Worm (Caenorhabditis elegans): ENCODE measurements around the gene C05G5.2.
A peak's percentile ranks its signal among the peaks of the same experiment; 100 is the strongest.

Gene C05G5.2

DNA sequence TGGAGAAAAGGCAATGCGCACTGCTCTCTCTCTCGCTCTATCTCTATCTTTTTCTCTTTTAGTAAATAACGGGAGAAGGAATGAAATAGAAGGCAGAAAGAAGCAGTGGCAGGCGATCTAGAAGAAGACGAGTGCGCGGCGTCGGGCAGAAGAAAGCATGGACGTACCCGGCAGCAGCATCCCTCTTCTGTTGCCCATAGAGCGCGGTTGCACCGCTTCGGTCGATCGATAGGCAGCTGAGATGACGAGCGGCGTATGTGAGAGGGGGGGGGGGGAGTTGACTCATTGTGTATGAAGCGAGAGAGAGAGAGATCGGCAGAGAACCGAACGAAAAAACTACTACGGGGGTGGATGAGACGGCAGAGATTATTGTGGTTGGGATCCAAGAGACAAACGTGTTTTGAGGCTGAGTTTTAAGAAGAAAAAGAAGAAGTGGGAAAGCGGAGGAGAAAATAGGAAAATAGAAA is 38.9 kb upstream of the C05G5.2 start:
- TF ChIP-seq ztf-11 (tag; optimal IDR thresholded peaks at IDR 0.05): no peak
- no peak for TF ChIP-seq ama-1 (optimal IDR thresholded peaks at IDR 0.05)
- no peak for TF ChIP-seq eor-1 (tag; optimal IDR thresholded peaks at IDR 0.05)
- TF ChIP-seq elt-1 (tag; optimal IDR thresholded peaks at IDR 0.05): peak; percentile 61
- TF ChIP-seq egl-27 (tag; optimal IDR thresholded peaks at IDR 0.05): peak; percentile 84
- TF ChIP-seq nfya-1 (tag; optimal IDR thresholded peaks at IDR 0.05; ENCODE audit: insufficient read depth): peak; percentile 95
- TF ChIP-seq ztf-4 (tag; optimal IDR thresholded peaks at IDR 0.05): peak; percentile 21
- no peak for TF ChIP-seq aly-2 (tag; optimal IDR thresholded peaks at IDR 0.05)
- TF ChIP-seq nhr-23 (tag; optimal IDR thresholded peaks at IDR 0.05): peak; percentile 72
- TF ChIP-seq nhr-77 (tag; optimal IDR thresholded peaks at IDR 0.05): peak; percentile 30
- TF ChIP-seq nhr-28 (tag; optimal IDR thresholded peaks at IDR 0.05): no peak
- peak; percentile 90 for TF ChIP-seq snpc-4 (tag; optimal IDR thresholded peaks at IDR 0.05)
- peak; percentile 72 for TF ChIP-seq mdl-1 (tag; optimal IDR thresholded peaks at IDR 0.05)
- TF ChIP-seq nhr-237 (tag; optimal IDR thresholded peaks at IDR 0.05): no peak
- peak; percentile 89 for TF ChIP-seq lsy-12 (tag; optimal IDR thresholded peaks at IDR 0.05)
- TF ChIP-seq fkh-2 (tag; optimal IDR thresholded peaks at IDR 0.05): no peak
- TF ChIP-seq mml-1 (tag; optimal IDR thresholded peaks at IDR 0.05): no peak
- peak; percentile 91 for TF ChIP-seq lin-15B (tag; optimal IDR thresholded peaks at IDR 0.05)
- peak; percentile 96 for TF ChIP-seq nhr-25 (tag; optimal IDR thresholded peaks at IDR 0.05)
- TF ChIP-seq R02D3.7 (tag; optimal IDR thresholded peaks at IDR 0.05): peak; percentile 53
- TF ChIP-seq unc-62 (GFP tag; optimal IDR thresholded peaks at IDR 0.05): peak; percentile 88
- peak; percentile 79 for TF ChIP-seq nhr-43 (tag; optimal IDR thresholded peaks at IDR 0.05; ENCODE audit: poor library complexity, severe bottlenecking)
- peak; percentile 9 for TF ChIP-seq pqm-1 (tag; optimal IDR thresholded peaks at IDR 0.05)
- TF ChIP-seq sea-2 (GFP tag; optimal IDR thresholded peaks at IDR 0.05): peak; percentile 33
- peak; percentile 83 for TF ChIP-seq fos-1 (tag; optimal IDR thresholded peaks at IDR 0.05)
- TF ChIP-seq jun-1 (tag; optimal IDR thresholded peaks at IDR 0.05): peak; percentile 91
- peak; percentile 95 for TF ChIP-seq lin-39 (tag; optimal IDR thresholded peaks at IDR 0.05)
- TF ChIP-seq pha-4 (tag; optimal IDR thresholded peaks at IDR 0.05): peak; percentile 88
- no peak for TF ChIP-seq unc-39 (tag; optimal IDR thresholded peaks at IDR 0.05)
- no peak for TF ChIP-seq ceh-16 (tag; optimal IDR thresholded peaks at IDR 0.05)
- no peak for TF ChIP-seq ceh-9 (tag; optimal IDR thresholded peaks at IDR 0.05)
- TF ChIP-seq nhr-11 (tag; optimal IDR thresholded peaks at IDR 0.05): peak; percentile 85
- TF ChIP-seq zag-1 (tag; optimal IDR thresholded peaks at IDR 0.05): no peak
- no peak for TF ChIP-seq daf-12 (tag; optimal IDR thresholded peaks at IDR 0.05)
- peak; percentile 61 for TF ChIP-seq skn-1 (tag; optimal IDR thresholded peaks at IDR 0.05)
- no peak for TF ChIP-seq nhr-12 (tag; optimal IDR thresholded peaks at IDR 0.05)
- peak; percentile 86 for TF ChIP-seq hmg-11 (tag; optimal IDR thresholded peaks at IDR 0.05)
- TF ChIP-seq elt-3 (tag; optimal IDR thresholded peaks at IDR 0.05): peak in 1 of 3 experiments; percentile 80
- peak; percentile 28 for TF ChIP-seq ZK546.5 (tag; optimal IDR thresholded peaks at IDR 0.05)
- no peak for TF ChIP-seq nhr-76 (tag; optimal IDR thresholded peaks at IDR 0.05)
- peak; percentile 50 for TF ChIP-seq ceh-82 (tag; optimal IDR thresholded peaks at IDR 0.05)
- no peak for TF ChIP-seq nhr-67 (tag; optimal IDR thresholded peaks at IDR 0.05)
- peak; percentile 99 for TF ChIP-seq fkh-10 (GFP tag; optimal IDR thresholded peaks at IDR 0.05)
- TF ChIP-seq elt-2 (tag; optimal IDR thresholded peaks at IDR 0.05): peak; percentile 61
- no peak for TF ChIP-seq egl-5 (tag; optimal IDR thresholded peaks at IDR 0.05)
- peak; percentile 86 for TF ChIP-seq tbx-2 (tag; optimal IDR thresholded peaks at IDR 0.05)
- peak; percentile 96 for TF ChIP-seq ceh-28 (tag; optimal IDR thresholded peaks at IDR 0.05)

DNA sequence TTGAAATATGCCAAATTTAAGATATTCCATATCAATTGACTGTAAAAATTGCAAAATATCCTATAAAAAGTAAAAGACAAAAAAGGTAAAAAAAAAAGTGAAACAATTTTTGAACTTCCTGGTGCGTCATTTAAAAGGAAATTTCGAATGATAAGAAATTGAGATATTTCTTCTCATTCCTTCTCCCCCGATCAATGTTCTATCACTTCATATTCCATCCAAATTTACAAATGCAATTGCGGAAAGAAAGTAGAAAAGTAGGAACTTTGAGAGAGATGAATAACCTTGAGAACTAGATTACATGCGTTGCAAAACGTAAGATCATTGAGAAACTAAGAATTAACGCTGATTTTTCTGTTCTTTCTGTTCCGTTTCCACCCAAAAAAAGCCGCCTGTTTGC is 37.5 kb upstream of the C05G5.2 start:
- no peak for TF ChIP-seq pha-4 (tag; optimal IDR thresholded peaks at IDR 0.05)
- TF ChIP-seq nhr-25 (tag; optimal IDR thresholded peaks at IDR 0.05): peak; percentile 59
- peak; percentile 14 for TF ChIP-seq ceh-28 (tag; optimal IDR thresholded peaks at IDR 0.05)
- TF ChIP-seq lin-15B (tag; optimal IDR thresholded peaks at IDR 0.05): no peak

Data from whole organism, L3 larva.